Fruit fly (Drosophila melanogaster) whole organism: Measurements from ENCODE around the gene Sf3b5.

Experiments
- CG8478 ChIP-seq: fragments of >200 bp; optimal IDR thresholded peaks from 2 replicates; lab custom pipeline; 2018; ENCODE audit warnings: inconsistent platforms
- Dll ChIP-seq: fragments of >200 bp; optimal IDR thresholded peaks from 2 replicates; lab custom pipeline; 2017
- EcR ChIP-seq, 2 experiments: fragments of >200 bp; optimal IDR thresholded peaks; 2 replicates each; lab custom pipeline; 2017; ENCODE audit warnings: missing biosample characterization in 2 of 2, missing genetic modification characterization in 2 of 2, missing genetic modification reagents in 2 of 2
- pan ChIP-seq: fragments of >200 bp; optimal IDR thresholded peaks from 2 replicates; lab custom pipeline; 2017
- usp ChIP-seq: fragments of >200 bp; optimal IDR thresholded peaks from 2 replicates; lab custom pipeline; 2017; ENCODE audit warnings: missing biosample characterization, missing genetic modification characterization, mixed read lengths

DNA sequence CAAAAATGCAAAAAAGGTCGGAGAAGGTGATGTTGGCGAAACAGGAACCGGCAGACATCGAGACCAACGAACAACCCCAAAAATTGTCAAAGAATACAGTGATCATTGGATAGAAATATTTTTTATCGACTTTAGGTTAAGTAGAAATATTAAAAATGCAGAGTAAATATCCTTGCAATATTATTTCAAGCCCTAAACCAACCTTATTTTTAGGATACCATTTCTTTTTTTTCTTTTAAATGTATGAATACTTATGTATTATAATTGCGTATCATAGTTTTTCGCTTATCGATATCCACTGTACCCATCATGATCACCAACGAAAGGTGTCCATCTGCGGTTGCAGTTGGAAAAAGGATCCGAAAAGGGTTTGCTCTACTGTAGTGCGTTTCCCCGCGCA is 20.1 kb upstream of the Sf3b5 start:
- TF ChIP-seq CG8478 (lab: Kevin White, UChicago) (no peak), EcR (GFP tag; optimal IDR thresholded peaks at IDR 0.05; lab: Kevin White, UChicago) (no peak), usp (GFP tag; lab: Kevin White, UChicago) (no peak), Dll (lab: Kevin White, UChicago) (no peak), pan (lab: Kevin White, UChicago) (no peak)
